Worm (Caenorhabditis elegans): Measurements from ENCODE around the gene ZK813.1.

Gene ZK813.1

DNA sequence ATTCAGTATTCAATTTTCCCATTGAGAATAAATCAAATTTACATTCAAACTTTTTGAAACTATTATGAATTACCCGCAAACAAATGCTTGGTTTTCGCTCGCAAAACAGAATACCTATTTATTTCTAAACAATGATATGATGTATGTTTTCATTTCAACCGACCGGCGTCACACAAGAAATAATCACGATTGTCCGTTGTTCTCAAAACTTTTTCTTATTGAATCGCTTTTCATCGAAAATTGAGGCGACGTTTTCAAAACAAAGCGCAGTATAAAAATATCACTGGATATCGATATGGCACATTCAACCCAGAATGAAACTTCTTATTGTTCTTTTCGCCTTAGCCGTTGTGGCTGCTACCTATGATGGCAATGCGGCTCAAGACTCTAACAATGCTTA lies 4.6 kb upstream of the ZK813.1 start, which contains the start of gene ZK813.3:
ZK813.3 (plus strand) TSS at position 301 of the 400 bp plus-strand sequence.
- TF ChIP-seq unc-55 (GFP tag; optimal IDR thresholded peaks at IDR 0.05) = no peak
- no peak for TF ChIP-seq snpc-4 (tag; optimal IDR thresholded peaks at IDR 0.05)
- no peak for TF ChIP-seq Y55F3AM.14 (GFP tag; optimal IDR thresholded peaks at IDR 0.05)
- TF ChIP-seq lsy-2 (tag; optimal IDR thresholded peaks at IDR 0.05) = no peak
- TF ChIP-seq ceh-16 (tag; optimal IDR thresholded peaks at IDR 0.05) = no peak
- TF ChIP-seq elt-1 (tag; optimal IDR thresholded peaks at IDR 0.05) = no peak
- no peak for TF ChIP-seq ztf-4 (tag; optimal IDR thresholded peaks at IDR 0.05)
- no peak for TF ChIP-seq F13H6.1 (tag; optimal IDR thresholded peaks at IDR 0.05)
- no peak for TF ChIP-seq fos-1 (tag; optimal IDR thresholded peaks at IDR 0.05)

DNA sequence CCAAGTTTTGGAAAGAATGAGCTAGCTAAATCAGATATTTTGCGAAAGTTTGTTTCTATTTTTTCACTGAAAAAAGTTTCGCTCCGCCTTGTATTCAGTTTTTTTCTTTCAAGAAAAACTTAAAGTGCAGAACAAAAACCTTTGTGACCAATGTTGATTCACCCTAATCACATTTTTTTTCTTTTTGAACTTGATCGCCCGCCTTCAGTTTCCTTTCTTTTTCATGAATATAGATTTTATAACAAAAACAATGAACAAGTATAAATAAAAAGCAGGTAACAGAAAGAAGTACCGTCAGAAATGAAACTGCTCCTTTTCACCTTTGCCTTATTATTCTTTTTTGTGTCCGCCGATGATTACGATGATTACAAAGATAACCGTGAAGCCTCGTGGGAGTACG lies 2.6 kb upstream of the ZK813.1 start, which contains the start of gene ZK813.2:
ZK813.2 (plus strand) TSS at position 301 of the 400 bp plus-strand sequence.
- TF ChIP-seq sma-3 (GFP tag; optimal IDR thresholded peaks at IDR 0.05) (no peak), C34F6.9 (tag; optimal IDR thresholded peaks at IDR 0.05) (no peak), mbf-1 (tag; optimal IDR thresholded peaks at IDR 0.05) (no peak), crh-2 (tag; optimal IDR thresholded peaks at IDR 0.05) (no peak), aly-2 (tag; optimal IDR thresholded peaks at IDR 0.05) (no peak), ztf-1 (GFP tag; conservative IDR thresholded peaks at IDR 0.05) (no peak), dmd-4 (tag; optimal IDR thresholded peaks at IDR 0.05) (no peak), F13H6.1 (tag; optimal IDR thresholded peaks at IDR 0.05) (no peak), nhr-129 (tag; optimal IDR thresholded peaks at IDR 0.05) (no peak), nhr-11 (tag; optimal IDR thresholded peaks at IDR 0.05) (no peak), gmeb-1 (tag; optimal IDR thresholded peaks at IDR 0.05) (no peak)

DNA sequence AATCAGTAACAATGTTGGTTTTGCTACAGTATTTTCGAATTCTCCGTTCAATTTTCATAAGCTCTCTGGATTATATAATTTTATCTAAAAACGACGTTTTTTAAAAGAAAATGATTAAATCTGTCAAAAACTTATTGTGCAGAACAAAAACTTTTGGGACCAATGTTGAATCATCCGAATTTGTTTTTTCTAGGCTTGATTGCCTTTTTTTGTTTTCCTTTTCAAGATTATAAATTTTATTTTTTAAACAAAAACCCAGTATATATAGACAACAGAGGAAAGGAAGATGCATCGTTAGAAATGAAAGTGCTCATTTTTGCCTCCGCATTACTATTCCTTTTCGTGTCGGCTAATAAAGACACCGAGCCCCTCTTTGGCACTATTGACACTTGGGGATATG lies 1.6 kb upstream of the ZK813.1 start, which contains the start of gene ZK813.7:
ZK813.7 (plus strand) TSS at position 301 of the 400 bp plus-strand sequence.
- no peak for TF ChIP-seq mdl-1 (tag; optimal IDR thresholded peaks at IDR 0.05)
- TF ChIP-seq lin-13 (GFP tag; optimal IDR thresholded peaks at IDR 0.05) = no peak
- no peak for TF ChIP-seq ZK546.5 (tag; optimal IDR thresholded peaks at IDR 0.05)
- no peak for TF ChIP-seq nhr-23 (tag; optimal IDR thresholded peaks at IDR 0.05)
- no peak for TF ChIP-seq nhr-77 (tag; optimal IDR thresholded peaks at IDR 0.05)

DNA sequence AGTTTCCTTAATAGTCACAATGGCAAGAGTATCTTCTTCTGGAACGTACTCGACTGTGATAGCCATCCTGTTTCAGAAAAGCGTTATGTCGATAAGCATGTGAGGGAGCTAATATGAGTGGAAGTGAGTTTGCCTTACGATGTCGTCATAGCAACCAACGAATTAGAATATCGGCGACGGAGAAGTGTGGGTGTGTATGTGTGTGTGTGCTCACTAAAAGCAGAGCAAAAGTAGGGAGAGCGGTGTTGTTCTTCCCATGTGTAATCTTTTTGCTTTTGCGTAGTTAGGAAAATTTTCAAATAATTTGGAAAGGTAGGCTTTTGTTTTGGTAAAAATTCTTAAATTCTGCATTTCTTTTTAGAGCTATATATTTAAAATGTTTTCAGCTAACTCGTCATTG lies 5.0 kb downstream of the ZK813.1 start, which contains the start of gene ZK813.5:
ZK813.5 (minus strand) TSS at position 101 of the 400 bp plus-strand sequence.
- TF ChIP-seq nhr-23 (tag; optimal IDR thresholded peaks at IDR 0.05) = no peak
- TF ChIP-seq mab-5 (tag; optimal IDR thresholded peaks at IDR 0.05) = no peak
- TF ChIP-seq lin-13 (GFP tag; optimal IDR thresholded peaks at IDR 0.05) = no peak
- TF ChIP-seq ceh-82 (tag; optimal IDR thresholded peaks at IDR 0.05) = no peak
- no peak for TF ChIP-seq alr-1 (tag; optimal IDR thresholded peaks at IDR 0.05)
- no peak for TF ChIP-seq dmd-4 (tag; optimal IDR thresholded peaks at IDR 0.05)
- TF ChIP-seq ceh-16 (tag; optimal IDR thresholded peaks at IDR 0.05) = no peak
- no peak for TF ChIP-seq unc-39 (tag; optimal IDR thresholded peaks at IDR 0.05)
- no peak for TF ChIP-seq Y55F3AM.14 (GFP tag; optimal IDR thresholded peaks at IDR 0.05)
- TF ChIP-seq blmp-1 (tag; optimal IDR thresholded peaks at IDR 0.05; ENCODE audit: insufficient read depth) = no peak
- no peak for TF ChIP-seq peb-1 (tag; optimal IDR thresholded peaks at IDR 0.05)

DNA sequence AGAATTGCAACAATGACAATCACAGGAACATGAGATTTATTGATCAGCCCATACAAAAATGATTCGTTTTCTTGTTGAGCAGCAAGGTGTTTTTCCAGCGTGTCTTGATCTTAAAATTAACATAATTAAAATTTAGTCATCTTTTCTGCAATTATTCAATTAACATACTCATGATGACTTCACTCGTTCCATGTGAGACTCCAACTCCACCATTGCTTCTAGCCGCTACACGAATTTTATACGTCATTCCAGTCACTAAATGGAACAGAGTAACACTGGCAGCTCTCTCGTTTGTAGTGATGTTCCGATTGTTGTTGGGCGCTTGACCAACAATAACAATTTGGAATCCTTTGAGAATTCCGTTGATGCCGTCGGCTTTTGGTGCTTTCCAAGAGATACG lies 7.8 kb downstream of the ZK813.1 start:
- no peak for TF ChIP-seq unc-39 (tag; optimal IDR thresholded peaks at IDR 0.05)
- no peak for TF ChIP-seq unc-55 (GFP tag; optimal IDR thresholded peaks at IDR 0.05)
- no peak for TF ChIP-seq mdl-1 (tag; optimal IDR thresholded peaks at IDR 0.05)
- TF ChIP-seq nhr-237 (tag; optimal IDR thresholded peaks at IDR 0.05) = no peak
- no peak for TF ChIP-seq blmp-1 (tag; optimal IDR thresholded peaks at IDR 0.05; ENCODE audit: insufficient read depth)
- no peak for TF ChIP-seq ztf-11 (tag; optimal IDR thresholded peaks at IDR 0.05)
- TF ChIP-seq F13H6.1 (tag; optimal IDR thresholded peaks at IDR 0.05) = no peak
- no peak for TF ChIP-seq nhr-23 (tag; optimal IDR thresholded peaks at IDR 0.05)
- no peak for TF ChIP-seq skn-1 (tag; optimal IDR thresholded peaks at IDR 0.05)
- TF ChIP-seq elt-3 (tag; optimal IDR thresholded peaks at IDR 0.05) = no peak
- TF ChIP-seq lin-39 (tag; optimal IDR thresholded peaks at IDR 0.05) = no peak
- TF ChIP-seq ZK546.5 (tag; optimal IDR thresholded peaks at IDR 0.05) = no peak
- no peak for TF ChIP-seq nhr-21 (tag; optimal IDR thresholded peaks at IDR 0.05)
- no peak for TF ChIP-seq alr-1 (tag; optimal IDR thresholded peaks at IDR 0.05)
- TF ChIP-seq sma-9 (GFP tag; optimal IDR thresholded peaks at IDR 0.05) = no peak
- no peak for TF ChIP-seq sma-9 (tag; optimal IDR thresholded peaks at IDR 0.05)
- no peak for TF ChIP-seq ztf-1 (GFP tag; conservative IDR thresholded peaks at IDR 0.05)
- no peak for TF ChIP-seq lin-11 (tag; optimal IDR thresholded peaks at IDR 0.05)

Data from whole organism, L2 larva.